Worm (Caenorhabditis elegans) whole organism, midembryonic: ENCODE measurements around the gene E02C12.10.

Experiments used
- T22C8.4 ChIP-seq: fragments of 200-800 bp; sonication (Bioruptor generic); IDR thresholded peaks from 2 replicates; pipeline ENCODE4 v1.3.6; 2022; ENCODE audit warnings: missing genetic modification characterization, missing compliant biosample characterization
- cog-1 ChIP-seq: sonication (generic microtip); optimal IDR thresholded peaks from 2 replicates; lab custom pipeline; 2016; ENCODE audit warnings: missing genetic modification characterization, missing compliant biosample characterization
- flt-1 ChIP-seq: fragments of 200-800 bp; sonication (Bioruptor generic); IDR thresholded peaks from 2 replicates; pipeline ENCODE4 v1.3.6; 2022; ENCODE audit warnings: missing genetic modification characterization, missing compliant biosample characterization
- klf-2 ChIP-seq: fragments of 200-800 bp; sonication (Bioruptor generic); conservative IDR thresholded peaks from 2 replicates; pipeline ENCODE4 v1.3.6; 2022; ENCODE audit warnings: missing genetic modification reagents, missing genetic modification characterization, missing compliant biosample characterization
- med-1 ChIP-seq: sonication (generic microtip); optimal IDR thresholded peaks from 2 replicates; lab custom pipeline; 2017; ENCODE audit warnings: missing genetic modification characterization, mild to moderate bottlenecking, missing compliant biosample characterization, antibody characterized with exemption, missing genetic modification reagents; ENCODE audit not compliant: insufficient read depth
- ref-1 ChIP-seq: fragments of 200-800 bp; sonication (Bioruptor generic); conservative IDR thresholded peaks from 2 replicates; pipeline ENCODE4 v1.3.6; 2022; ENCODE audit warnings: missing genetic modification reagents, missing genetic modification characterization, missing compliant biosample characterization
- tab-1 ChIP-seq: fragments of 200-800 bp; sonication (Bioruptor generic); IDR thresholded peaks from 2 replicates; pipeline ENCODE4 v1.3.6; 2022; ENCODE audit warnings: missing genetic modification characterization, missing compliant biosample characterization
- ztf-23 ChIP-seq: fragments of 200-800 bp; sonication (Bioruptor generic); IDR thresholded peaks from 2 replicates; pipeline ENCODE4 v1.3.6; 2022; ENCODE audit warnings: missing genetic modification reagents, missing genetic modification characterization, missing compliant biosample characterization
- ztf-29 ChIP-seq: fragments of 200-800 bp; sonication (Bioruptor generic); IDR thresholded peaks from 2 replicates; pipeline ENCODE4 v1.3.6; 2022; ENCODE audit warnings: missing genetic modification reagents, missing genetic modification characterization, missing compliant biosample characterization

E02C12.10 gene

ce11 chrV:9373473-9373872, 4.7 kb downstream of the E02C12.10 start, which contains the start of gene E02C12.8:
E02C12.8 (minus strand) TSS chrV:9373613.
- TF ChIP-seq cog-1 = no peak
- no peak for TF ChIP-seq med-1 (GFP tag; lab: Kevin White, UChicago)
- TF ChIP-seq T22C8.4 (GFP tag; lab: Robert Waterston, UW) = no peak
- TF ChIP-seq tab-1 (GFP tag; lab: Robert Waterston, UW) = no peak
- no peak for TF ChIP-seq ztf-23
- TF ChIP-seq ztf-29 (GFP tag; lab: Robert Waterston, UW) = no peak
- TF ChIP-seq flt-1 (GFP tag; lab: Robert Waterston, UW) = no peak
- TF ChIP-seq klf-2 (GFP tag; lab: Robert Waterston, UW) = no peak
- TF ChIP-seq ref-1 = no peak

ce11 chrV:9370986-9371385, 7.2 kb downstream of the E02C12.10 start, which contains the start of gene E02C12.6:
E02C12.6 (minus strand) TSS chrV:9371086.
- TF ChIP-seq flt-1 (GFP tag; lab: Robert Waterston, UW) (no peak), ref-1 (no peak)

ce11 chrV:9359674-9360073, 18.5 kb downstream of the E02C12.10 start, which contains the start of gene gpa-3:
gpa-3 (minus strand) TSS chrV:9359774.
- TF ChIP-seq T22C8.4 (GFP tag; lab: Robert Waterston, UW) = no peak
- TF ChIP-seq tab-1 (GFP tag; lab: Robert Waterston, UW) = no peak
- TF ChIP-seq ref-1 = no peak
- no peak for TF ChIP-seq klf-2 (GFP tag; lab: Robert Waterston, UW)
- TF ChIP-seq med-1 (GFP tag; lab: Kevin White, UChicago) = no peak
- TF ChIP-seq ztf-29 (GFP tag; lab: Robert Waterston, UW) = no peak
- no peak for TF ChIP-seq cog-1

- no peak for TF ChIP-seq tab-1 (GFP tag; lab: Robert Waterston, UW)
- TF ChIP-seq klf-2 (GFP tag; lab: Robert Waterston, UW) = no peak
- no peak for TF ChIP-seq flt-1 (GFP tag; lab: Robert Waterston, UW)
- TF ChIP-seq ztf-23 = no peak
- TF ChIP-seq cog-1 = no peak
- TF ChIP-seq ztf-29 (GFP tag; lab: Robert Waterston, UW) = no peak
- TF ChIP-seq ref-1 = no peak
- TF ChIP-seq med-1 (GFP tag; lab: Kevin White, UChicago) = no peak
- TF ChIP-seq T22C8.4 (GFP tag; lab: Robert Waterston, UW) = no peak
Measured at ce11 chrV:9356345-9356744, 21.9 kb downstream of the E02C12.10 start, which contains the start of gene ttr-49. ttr-49 (minus strand) TSS chrV:9356515.

- TF ChIP-seq ztf-23 = no peak
- no peak for TF ChIP-seq flt-1 (GFP tag; lab: Robert Waterston, UW)
- TF ChIP-seq T22C8.4 (GFP tag; lab: Robert Waterston, UW) = no peak
- TF ChIP-seq tab-1 (GFP tag; lab: Robert Waterston, UW) = no peak
- no peak for TF ChIP-seq ztf-29 (GFP tag; lab: Robert Waterston, UW)
- TF ChIP-seq cog-1 = no peak
- no peak for TF ChIP-seq med-1 (GFP tag; lab: Kevin White, UChicago)
- no peak for TF ChIP-seq ref-1
Measured at ce11 chrV:9355371-9355770, 22.8 kb downstream of the E02C12.10 start, which contains the start of gene ttr-40. ttr-40 (minus strand) TSS chrV:9355471.

- TF ChIP-seq ztf-29 (GFP tag; lab: Robert Waterston, UW) (no peak), tab-1 (GFP tag; lab: Robert Waterston, UW) (no peak), ref-1 (no peak), cog-1 (no peak), ztf-23 (no peak), klf-2 (GFP tag; lab: Robert Waterston, UW) (no peak)
Measured at ce11 chrV:9352947-9353346, 25.3 kb downstream of the E02C12.10 start, which contains the start of gene srx-46. srx-46 (plus strand) TSS chrV:9353247.

- no peak for TF ChIP-seq ztf-23
- TF ChIP-seq ztf-29 (GFP tag; lab: Robert Waterston, UW) = no peak
- TF ChIP-seq T22C8.4 (GFP tag; lab: Robert Waterston, UW) = no peak
- no peak for TF ChIP-seq med-1 (GFP tag; lab: Kevin White, UChicago)
- no peak for TF ChIP-seq klf-2 (GFP tag; lab: Robert Waterston, UW)
- TF ChIP-seq tab-1 (GFP tag; lab: Robert Waterston, UW) = no peak
- no peak for TF ChIP-seq ref-1
- no peak for TF ChIP-seq flt-1 (GFP tag; lab: Robert Waterston, UW)
- TF ChIP-seq cog-1 = no peak
Measured at ce11 chrV:9349687-9350086, 28.5 kb downstream of the E02C12.10 start, which contains the start of gene srx-47. srx-47 (plus strand) TSS chrV:9349987.

- TF ChIP-seq T22C8.4 (GFP tag; lab: Robert Waterston, UW) (peak; percentile 91), ztf-29 (GFP tag; lab: Robert Waterston, UW) (no peak)
Measured at ce11 chrV:9346804-9347203, 31.4 kb downstream of the E02C12.10 start, which contains the start of the genes K07B1.7 and try-5. K07B1.7 (minus strand) TSS chrV:9346962. try-5 (plus strand) TSS chrV:9347044.

ce11 chrV:9343629-9344624, 34.3 kb downstream of the E02C12.10 start, which contains the start of gene tos-1:
tos-1 (minus strand) TSS chrV:9344203.
- peak; percentile 86; the same call in 1 of the 2 replicates for TF ChIP-seq ref-1
- TF ChIP-seq med-1 (GFP tag; lab: Kevin White, UChicago) = no peak
- peak; percentile 90 for TF ChIP-seq flt-1 (GFP tag; lab: Robert Waterston, UW)
- 0 out of 2 replicates have a peak, but pooled peaks have one; percentile 15 for TF ChIP-seq T22C8.4 (GFP tag; lab: Robert Waterston, UW)
- no peak; the same call in 1 of the 2 replicates for TF ChIP-seq tab-1 (GFP tag; lab: Robert Waterston, UW)
- peak; percentile 100 for TF ChIP-seq cog-1
- peak; percentile 87 for TF ChIP-seq ztf-23
- peak; percentile 77 for TF ChIP-seq ztf-29 (GFP tag; lab: Robert Waterston, UW)
- TF ChIP-seq klf-2 (GFP tag; lab: Robert Waterston, UW) = 0 out of 2 replicates have a peak, but pooled peaks have one; percentile 14
